Worm (Caenorhabditis elegans) whole organism, young adult: ENCODE measurements around the gene fbxb-112.

Experiments used
- B0035.1 ChIP-seq: sonication (generic microtip); optimal IDR thresholded peaks from 2 replicates; lab custom pipeline; 2016; ENCODE audit warnings: missing genetic modification characterization, mild to moderate bottlenecking, missing compliant biosample characterization, missing genotype, missing genetic modification reagents
- B0336.3 ChIP-seq: fragments of 200-800 bp; sonication (Bioruptor generic); IDR thresholded peaks from 2 replicates; pipeline ENCODE4 v1.3.6; 2022; ENCODE audit warnings: missing genetic modification characterization, missing compliant biosample characterization
- C17E4.6 ChIP-seq: fragments of 200-800 bp; sonication (Bioruptor generic); IDR thresholded peaks from 2 replicates; pipeline ENCODE4 v1.3.6; 2022; ENCODE audit warnings: missing genetic modification reagents, missing genetic modification characterization, missing compliant biosample characterization
- F10E7.11 ChIP-seq: sonication (generic microtip); optimal IDR thresholded peaks from 2 replicates; lab custom pipeline; 2017; ENCODE audit warnings: mild to moderate bottlenecking, missing genetic modification characterization, moderate library complexity, missing compliant biosample characterization
- F22D6.2 ChIP-seq: sonication (generic microtip); optimal IDR thresholded peaks from 2 replicates; lab custom pipeline; 2016; ENCODE audit warnings: mild to moderate bottlenecking, missing genetic modification characterization, missing compliant biosample characterization
- F52B5.7 ChIP-seq: sonication (generic microtip); optimal IDR thresholded peaks from 2 replicates; lab custom pipeline; 2016; ENCODE audit warnings: mild to moderate bottlenecking, missing genetic modification characterization, missing compliant biosample characterization
- F57C9.4 ChIP-seq: sonication (generic microtip); optimal IDR thresholded peaks from 2 replicates; lab custom pipeline; 2017; ENCODE audit warnings: mild to moderate bottlenecking, missing genetic modification characterization, missing compliant biosample characterization
- K12H6.12 ChIP-seq: fragments of 200-800 bp; sonication (Bioruptor generic); optimal IDR thresholded peaks from 2 replicates; lab custom pipeline; 2018; ENCODE audit warnings: mild to moderate bottlenecking, missing genetic modification characterization, missing compliant biosample characterization
- Y53F4B.3 ChIP-seq: fragments of 200-800 bp; sonication (Bioruptor generic); IDR thresholded peaks from 2 replicates; pipeline ENCODE4 v1.3.6; 2022; ENCODE audit warnings: missing genetic modification reagents, missing genetic modification characterization, missing compliant biosample characterization
- Y67H2A.10 ChIP-seq: fragments of 200-800 bp; sonication (Bioruptor generic); conservative IDR thresholded peaks from 2 replicates; pipeline ENCODE4 v1.3.6; 2022; ENCODE audit warnings: missing genetic modification reagents, missing genetic modification characterization, missing compliant biosample characterization
- Y79H2A.3 ChIP-seq: fragments of 200-800 bp; sonication (Bioruptor generic); conservative IDR thresholded peaks from 2 replicates; pipeline ENCODE4 v1.3.6; 2022; ENCODE audit warnings: missing genetic modification reagents, missing genetic modification characterization, missing compliant biosample characterization
- aptf-3 ChIP-seq: fragments of 200-800 bp; sonication (Bioruptor generic); IDR thresholded peaks from 2 replicates; pipeline ENCODE4 v1.3.6; 2022; ENCODE audit warnings: missing genetic modification characterization, missing compliant biosample characterization
- atf-7 ChIP-seq: sonication (generic microtip); optimal IDR thresholded peaks from 2 replicates; lab custom pipeline; 2017; ENCODE audit warnings: mild to moderate bottlenecking, missing genetic modification characterization, missing compliant biosample characterization
- athp-1 ChIP-seq: sonication (generic microtip); optimal IDR thresholded peaks from 2 replicates; lab custom pipeline; 2017; ENCODE audit warnings: mild to moderate bottlenecking, missing genetic modification characterization, missing compliant biosample characterization
- attf-6 ChIP-seq: fragments of 200-800 bp; sonication (Bioruptor generic); IDR thresholded peaks from 2 replicates; pipeline ENCODE4 v1.3.6; 2022; ENCODE audit warnings: missing genetic modification reagents, missing genetic modification characterization, missing compliant biosample characterization
- bed-1 ChIP-seq: fragments of 200-800 bp; sonication (Bioruptor generic); IDR thresholded peaks from 2 replicates; pipeline ENCODE4 v1.3.6; 2022; ENCODE audit warnings: missing genetic modification reagents, missing genetic modification characterization, missing compliant biosample characterization
- ceh-58 ChIP-seq: fragments of 200-800 bp; sonication (Bioruptor generic); IDR thresholded peaks from 2 replicates; pipeline ENCODE4 v1.3.6; 2022; ENCODE audit warnings: missing genetic modification characterization, missing compliant biosample characterization
- ceh-79 ChIP-seq: sonication (generic microtip); optimal IDR thresholded peaks from 2 replicates; lab custom pipeline; 2017; ENCODE audit warnings: mild to moderate bottlenecking, missing genetic modification characterization, missing compliant biosample characterization
- ceh-91 ChIP-seq: fragments of 200-800 bp; sonication (Bioruptor generic); IDR thresholded peaks from 2 replicates; pipeline ENCODE4 v1.3.6; 2022; ENCODE audit warnings: missing genetic modification reagents, missing genetic modification characterization, missing compliant biosample characterization
- die-1 ChIP-seq: sonication (generic microtip); optimal IDR thresholded peaks from 2 replicates; lab custom pipeline; 2016; ENCODE audit warnings: missing genotype, mild to moderate bottlenecking, missing genetic modification characterization, missing compliant biosample characterization
- dox-1 ChIP-seq: fragments of 200-800 bp; sonication (Bioruptor generic); IDR thresholded peaks from 2 replicates; pipeline ENCODE4 v1.3.6; 2022; ENCODE audit warnings: missing genetic modification reagents, missing genetic modification characterization, missing compliant biosample characterization
- efl-1 ChIP-seq: fragments of 150-350 bp; optimal IDR thresholded peaks from 2 replicates; lab custom pipeline; 2014; ENCODE audit warnings: missing biosample characterization, missing genetic modification reagents, missing genetic modification characterization
- egl-44 ChIP-seq: fragments of 200-800 bp; sonication (Bioruptor generic); IDR thresholded peaks from 2 replicates; pipeline ENCODE4 v1.3.6; 2022; ENCODE audit warnings: missing genetic modification reagents, missing genetic modification characterization, missing compliant biosample characterization
- fkh-3 ChIP-seq: sonication (generic microtip); optimal IDR thresholded peaks from 2 replicates; lab custom pipeline; 2016; ENCODE audit warnings: mild to moderate bottlenecking, missing genetic modification characterization, missing compliant biosample characterization
- him-1 ChIP-seq: sonication (generic microtip); optimal IDR thresholded peaks from 2 replicates; lab custom pipeline; 2016; ENCODE audit warnings: missing genotype, missing genetic modification reagents, missing genetic modification characterization, missing compliant biosample characterization
- hmg-1.2 ChIP-seq: fragments of 200-800 bp; sonication (Bioruptor generic); IDR thresholded peaks from 2 replicates; pipeline ENCODE4 v1.3.6; 2022; ENCODE audit warnings: missing genetic modification reagents, missing genetic modification characterization, missing compliant biosample characterization
- hrde-1 ChIP-seq: sonication (generic microtip); optimal IDR thresholded peaks from 2 replicates; lab custom pipeline; 2016; ENCODE audit warnings: missing genetic modification characterization, mild to moderate bottlenecking, missing compliant biosample characterization, moderate library complexity, missing genotype, missing genetic modification reagents, borderline replicate concordance
- hsf-1 ChIP-seq: fragments of 200-800 bp; sonication (Bioruptor generic); IDR thresholded peaks from 2 replicates; pipeline ENCODE4 v1.3.6; 2022; ENCODE audit warnings: missing genetic modification reagents, missing genetic modification characterization, missing compliant biosample characterization
- lag-1 ChIP-seq: fragments of 200-800 bp; sonication (Bioruptor generic); IDR thresholded peaks from 2 replicates; pipeline ENCODE4 v1.3.6; 2022; ENCODE audit warnings: missing genetic modification reagents, missing genetic modification characterization, missing compliant biosample characterization
- let-526 ChIP-seq: fragments of 200-800 bp; sonication (Bioruptor generic); IDR thresholded peaks from 2 replicates; pipeline ENCODE4 v1.3.6; 2022; ENCODE audit warnings: missing genetic modification reagents, missing genetic modification characterization, missing compliant biosample characterization
- lin-40 ChIP-seq: sonication (generic microtip); optimal IDR thresholded peaks from 2 replicates; lab custom pipeline; 2016; ENCODE audit warnings: missing genetic modification characterization, mild to moderate bottlenecking, missing compliant biosample characterization, missing genotype, missing genetic modification reagents
- lin-54 ChIP-seq: fragments of 200-800 bp; sonication (Bioruptor generic); optimal IDR thresholded peaks from 2 replicates; lab custom pipeline; 2018; ENCODE audit warnings: mild to moderate bottlenecking, missing genetic modification characterization, missing compliant biosample characterization
- lsy-27 ChIP-seq: sonication (generic microtip); optimal IDR thresholded peaks from 2 replicates; lab custom pipeline; 2017; ENCODE audit warnings: missing genetic modification characterization, mild to moderate bottlenecking, missing compliant biosample characterization, antibody characterized with exemption, missing genotype, borderline replicate concordance; ENCODE audit not compliant: insufficient read depth
- mel-28 ChIP-seq: sonication (generic microtip); optimal IDR thresholded peaks from 2 replicates; lab custom pipeline; 2016; ENCODE audit warnings: borderline replicate concordance, mild to moderate bottlenecking, missing genetic modification characterization, missing compliant biosample characterization
- mes-4 ChIP-seq: sonication (generic microtip); optimal IDR thresholded peaks from 2 replicates; lab custom pipeline; 2016; ENCODE audit warnings: missing genotype, missing genetic modification characterization, missing compliant biosample characterization
- nfyb-1 ChIP-seq: fragments of 200-800 bp; sonication (Bioruptor generic); IDR thresholded peaks from 2 replicates; pipeline ENCODE4 v1.3.6; 2022; ENCODE audit warnings: missing genetic modification reagents, missing genetic modification characterization, missing compliant biosample characterization
- nhr-179 ChIP-seq: sonication (generic microtip); optimal IDR thresholded peaks from 2 replicates; lab custom pipeline; 2016; ENCODE audit warnings: mild to moderate bottlenecking, missing genetic modification characterization, missing compliant biosample characterization
- nhr-27 ChIP-seq: fragments of 200-800 bp; sonication (Bioruptor generic); optimal IDR thresholded peaks from 2 replicates; lab custom pipeline; 2018; ENCODE audit warnings: mild to moderate bottlenecking, missing genetic modification characterization, moderate library complexity, missing compliant biosample characterization
- nhr-80 ChIP-seq: sonication (generic microtip); optimal IDR thresholded peaks from 2 replicates; lab custom pipeline; 2016; ENCODE audit warnings: missing genetic modification characterization, missing compliant biosample characterization
- rcor-1 ChIP-seq: fragments of 200-800 bp; sonication (Bioruptor generic); IDR thresholded peaks from 2 replicates; pipeline ENCODE4 v1.3.6; 2022; ENCODE audit warnings: missing genetic modification reagents, missing genetic modification characterization, missing compliant biosample characterization
- repo-1 ChIP-seq: sonication (generic microtip); optimal IDR thresholded peaks from 2 replicates; lab custom pipeline; 2017; ENCODE audit warnings: mild to moderate bottlenecking, missing genetic modification characterization, missing compliant biosample characterization
- rpc-1 ChIP-seq, 2 experiments: fragments of 150-350 bp in 1 of 2; sonication (generic microtip) in 1 of 2; optimal IDR thresholded peaks; 2 replicates each; lab custom pipeline; 2014 to 2018; ENCODE audit warnings: missing biosample characterization in 1 of 2, missing genetic modification characterization in 1 of 2, missing genetic modification reagents in 1 of 2, missing genotype in 1 of 2
- sdz-38 ChIP-seq: sonication (generic microtip); optimal IDR thresholded peaks from 2 replicates; lab custom pipeline; 2016; ENCODE audit warnings: missing genotype, missing genetic modification characterization, missing compliant biosample characterization
- tbp1 ChIP-seq: fragments of 200-800 bp; sonication (Bioruptor generic); optimal IDR thresholded peaks from 2 replicates; lab custom pipeline; 2018; ENCODE audit warnings: mild to moderate bottlenecking, missing genetic modification characterization, missing compliant biosample characterization
- unc-130 ChIP-seq: sonication (generic microtip); optimal IDR thresholded peaks from 2 replicates; lab custom pipeline; 2016; ENCODE audit warnings: missing genetic modification reagents, missing genetic modification characterization, missing compliant biosample characterization
- unc-62 ChIP-seq: fragments of 150-350 bp; optimal IDR thresholded peaks from 2 replicates; lab custom pipeline; 2014; ENCODE audit warnings: missing biosample characterization, missing genetic modification reagents, missing genetic modification characterization
- zfh-2 ChIP-seq: fragments of 200-800 bp; sonication (Bioruptor generic); conservative IDR thresholded peaks from 2 replicates; pipeline ENCODE4 v1.3.6; 2022; ENCODE audit warnings: missing genetic modification reagents, missing genetic modification characterization, missing compliant biosample characterization
- ztf-28 ChIP-seq: fragments of 200-800 bp; sonication (Bioruptor generic); IDR thresholded peaks from 2 replicates; pipeline ENCODE4 v1.3.6; 2022; ENCODE audit warnings: missing genetic modification reagents, missing genetic modification characterization, missing compliant biosample characterization

Gene fbxb-112

ce11 chrII:3518961-3519544, 28.2 kb downstream of the fbxb-112 start, which contains the start of gene clec-126 (continued):
- TF ChIP-seq let-526 (GFP tag; lab: Robert Waterston, UW) (no peak), bed-1 (GFP tag; lab: Robert Waterston, UW) (no peak), atf-7 (tag; lab: Kevin White, UChicago) (peak; percentile 93), Y79H2A.3 (GFP tag; lab: Robert Waterston, UW) (no peak), nfyb-1 (peak; percentile 89), mes-4 (tag; lab: Kevin White, UChicago) (peak; percentile 77), nhr-27 (tag; lab: Kevin White, UChicago) (no peak), F57C9.4 (tag; lab: Kevin White, UChicago) (no peak), Y67H2A.10 (GFP tag; lab: Robert Waterston, UW) (no peak), K12H6.12 (tag; lab: Kevin White, UChicago) (peak; percentile 62), egl-44 (GFP tag; lab: Robert Waterston, UW) (peak; percentile 73), unc-130 (peak; percentile 80), zfh-2 (GFP tag; lab: Robert Waterston, UW) (peak; percentile 50; the same call in 1 of the 2 replicates), nhr-80 (peak; percentile 69), lin-40 (tag; lab: Kevin White, UChicago) (peak; percentile 94), lsy-27 (tag; lab: Kevin White, UChicago) (peak; percentile 87), ceh-58 (GFP tag; lab: Robert Waterston, UW) (no peak), dox-1 (GFP tag; lab: Robert Waterston, UW) (peak; percentile 89), F10E7.11 (no peak), repo-1 (tag; lab: Kevin White, UChicago) (peak; percentile 90), hrde-1 (peak; percentile 56), sdz-38 (tag; lab: Kevin White, UChicago) (no peak), B0336.3 (peak; percentile 91), fkh-3 (tag; lab: Kevin White, UChicago) (peak; percentile 42), ztf-28 (GFP tag; lab: Robert Waterston, UW) (0 out of 2 replicates have a peak, but pooled peaks have one; percentile 57), ceh-79 (tag; lab: Kevin White, UChicago) (peak; percentile 49), efl-1 (GFP tag; lab: Kevin White, UChicago) (peak; percentile 12), attf-6 (GFP tag; lab: Robert Waterston, UW) (no peak), Y53F4B.3 (GFP tag; lab: Robert Waterston, UW) (no peak), tbp1 (GFP tag; lab: Kevin White, UChicago) (peak; percentile 92), mel-28 (no peak), rcor-1 (GFP tag; lab: Robert Waterston, UW) (peak; percentile 59; the same call in 1 of the 2 replicates), ceh-91 (GFP tag; lab: Robert Waterston, UW) (0 out of 2 replicates have a peak, but pooled peaks have one; percentile 29), him-1 (tag; lab: Kevin White, UChicago) (peak; percentile 87), lin-54 (GFP tag; lab: Kevin White, UChicago) (peak; percentile 75), hsf-1 (GFP tag; lab: Robert Waterston, UW) (0 out of 2 replicates have a peak, but pooled peaks have one; percentile 33), nhr-179 (peak; percentile 53), hmg-1.2 (GFP tag; lab: Robert Waterston, UW) (peak; percentile 77), C17E4.6 (GFP tag; lab: Robert Waterston, UW) (0 out of 2 replicates have a peak, but pooled peaks have one; percentile 16), unc-62 (GFP tag; lab: Kevin White, UChicago) (no peak), B0035.1 (tag; lab: Kevin White, UChicago) (peak; percentile 84), F52B5.7 (peak; percentile 51), lag-1 (GFP tag; lab: Robert Waterston, UW) (no peak), rpc-1 (optimal IDR thresholded peaks at IDR 0.05; lab: Kevin White, UChicago) (peak; percentile 88), rpc-1 (tag; optimal IDR thresholded peaks at IDR 0.05; lab: Kevin White, UChicago) (peak; percentile 89), aptf-3 (no peak), athp-1 (peak; percentile 87), die-1 (peak; percentile 87), F22D6.2 (tag; lab: Kevin White, UChicago) (peak; percentile 72)
